Worm (Caenorhabditis elegans): ENCODE measurements around the gene F19C6.3.
A peak's percentile ranks its signal among the peaks of the same experiment; 100 is the strongest.

F19C6.3 gene

ce11 chrX:9999192-9999591 is 9.4 kb downstream of the F19C6.3 start, which contains the start of gene grk-1:
Gene grk-1, minus strand, starts transcription at chrX:9999208.
- TF ChIP-seq nfya-1 (tag; optimal IDR thresholded peaks at IDR 0.05; ENCODE audit: insufficient read depth) (peak; percentile 70), elt-3 (tag; optimal IDR thresholded peaks at IDR 0.05) (no peak)

ce11 chrX:9997344-9997743 is 11.2 kb downstream of the F19C6.3 start:
- TF ChIP-seq nhr-12 (tag; optimal IDR thresholded peaks at IDR 0.05) = no peak
- TF ChIP-seq nfya-1 (tag; optimal IDR thresholded peaks at IDR 0.05; ENCODE audit: insufficient read depth) = no peak
- TF ChIP-seq ztf-11 (tag; optimal IDR thresholded peaks at IDR 0.05) = no peak
- peak; percentile 59 for TF ChIP-seq elt-2 (tag; optimal IDR thresholded peaks at IDR 0.05)
- peak; percentile 38 for TF ChIP-seq pqm-1 (tag; optimal IDR thresholded peaks at IDR 0.05)
- TF ChIP-seq egl-5 (tag; optimal IDR thresholded peaks at IDR 0.05) = no peak
- TF ChIP-seq unc-62 (GFP tag; optimal IDR thresholded peaks at IDR 0.05) = no peak
- no peak for TF ChIP-seq lin-15B (tag; optimal IDR thresholded peaks at IDR 0.05)
- no peak for TF ChIP-seq lsy-12 (tag; optimal IDR thresholded peaks at IDR 0.05)

ce11 chrX:9993100-9993499 is 15.5 kb downstream of the F19C6.3 start:
- peak; percentile 10 for TF ChIP-seq pha-4 (tag; optimal IDR thresholded peaks at IDR 0.05)
- TF ChIP-seq nfya-1 (tag; optimal IDR thresholded peaks at IDR 0.05; ENCODE audit: insufficient read depth) = no peak
- no peak for TF ChIP-seq aly-2 (tag; optimal IDR thresholded peaks at IDR 0.05)
- TF ChIP-seq egl-27 (tag; optimal IDR thresholded peaks at IDR 0.05) = no peak

- TF ChIP-seq snpc-4 (tag; optimal IDR thresholded peaks at IDR 0.05) = peak; percentile 4
- TF ChIP-seq nhr-237 (tag; optimal IDR thresholded peaks at IDR 0.05) = no peak
- peak; percentile 2 for TF ChIP-seq elt-2 (tag; optimal IDR thresholded peaks at IDR 0.05)
These were observed 19.7 kb downstream of the F19C6.3 start for ce11 chrX:9988884-9989283.

ce11 chrX:9987166-9987565 is 21.4 kb downstream of the F19C6.3 start:
- peak; percentile 47 for TF ChIP-seq pha-4 (tag; optimal IDR thresholded peaks at IDR 0.05)
- TF ChIP-seq pqm-1 (tag; optimal IDR thresholded peaks at IDR 0.05) = peak; percentile 6
- peak; percentile 53 for TF ChIP-seq elt-1 (tag; optimal IDR thresholded peaks at IDR 0.05)
- TF ChIP-seq sea-2 (GFP tag; optimal IDR thresholded peaks at IDR 0.05) = no peak

- TF ChIP-seq sea-2 (GFP tag; optimal IDR thresholded peaks at IDR 0.05) (no peak), elt-2 (tag; optimal IDR thresholded peaks at IDR 0.05) (peak; percentile 68), pqm-1 (tag; optimal IDR thresholded peaks at IDR 0.05) (peak; percentile 70)
These were observed 23.6 kb downstream of the F19C6.3 start, which contains the start of gene F19C6.5 for ce11 chrX:9984889-9985404. Gene F19C6.5, minus strand, starts transcription at chrX:9984939.

ce11 chrX:9981259-9981658 is 27.3 kb downstream of the F19C6.3 start:
- no peak for TF ChIP-seq daf-12 (tag; optimal IDR thresholded peaks at IDR 0.05)
- peak; percentile 73 for TF ChIP-seq fkh-10 (GFP tag; optimal IDR thresholded peaks at IDR 0.05)

- TF ChIP-seq nhr-76 (tag; optimal IDR thresholded peaks at IDR 0.05) (no peak), elt-3 (tag; optimal IDR thresholded peaks at IDR 0.05) (no peak), ceh-28 (tag; optimal IDR thresholded peaks at IDR 0.05) (no peak), unc-62 (GFP tag; optimal IDR thresholded peaks at IDR 0.05) (no peak)
These were observed 32.4 kb downstream of the F19C6.3 start, which contains the start of gene mgl-1 for ce11 chrX:9976206-9976605. Gene mgl-1, minus strand, starts transcription at chrX:9976306.

- TF ChIP-seq elt-1 (tag; optimal IDR thresholded peaks at IDR 0.05) (peak; percentile 26), elt-3 (tag; optimal IDR thresholded peaks at IDR 0.05) (no peak)
These were observed 43.3 kb downstream of the F19C6.3 start, which contains the start of gene pssy-1 for ce11 chrX:9965275-9965674. Gene pssy-1, plus strand, starts transcription at chrX:9965592.

ce11 chrX:9962535-9962934 is 46.0 kb downstream of the F19C6.3 start:
- no peak for TF ChIP-seq lsy-12 (tag; optimal IDR thresholded peaks at IDR 0.05)
- no peak for TF ChIP-seq fos-1 (tag; optimal IDR thresholded peaks at IDR 0.05)
- no peak for TF ChIP-seq egl-27 (tag; optimal IDR thresholded peaks at IDR 0.05)
- no peak for TF ChIP-seq elt-1 (tag; optimal IDR thresholded peaks at IDR 0.05)
- no peak for TF ChIP-seq unc-62 (GFP tag; optimal IDR thresholded peaks at IDR 0.05)
- no peak for TF ChIP-seq egl-5 (tag; optimal IDR thresholded peaks at IDR 0.05)
- TF ChIP-seq ceh-28 (tag; optimal IDR thresholded peaks at IDR 0.05) = no peak
- no peak for TF ChIP-seq ztf-11 (tag; optimal IDR thresholded peaks at IDR 0.05)
- TF ChIP-seq nhr-67 (tag; optimal IDR thresholded peaks at IDR 0.05) = no peak
- TF ChIP-seq daf-12 (tag; optimal IDR thresholded peaks at IDR 0.05) = no peak
- no peak for TF ChIP-seq snpc-4 (tag; optimal IDR thresholded peaks at IDR 0.05)
